Fruit fly (Drosophila melanogaster): ENCODE measurements around the gene CG16743.

CG16743 gene

DNA sequence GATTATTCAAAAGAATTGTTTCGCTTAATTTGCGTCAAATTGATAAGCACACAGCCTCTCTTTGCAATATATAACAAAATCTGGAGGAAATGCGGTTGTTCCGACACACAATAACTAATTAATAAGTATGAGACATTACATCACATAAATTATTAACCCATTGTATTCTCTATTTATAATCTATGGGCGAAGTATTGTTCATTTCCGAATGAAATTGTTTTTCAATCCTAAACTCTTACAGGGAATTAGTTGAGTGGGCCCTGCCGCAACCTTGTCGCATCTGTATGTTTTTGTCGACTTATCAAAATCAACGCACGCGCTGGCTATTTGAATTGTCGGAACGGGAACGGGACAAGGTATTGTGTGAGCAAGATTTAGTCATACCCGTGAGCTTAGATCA, at the start of gene CG16743:
TSS of gene CG16743 (plus strand) at position 57 of the 400 bp plus-strand sequence.
- TF ChIP-seq Ets98B (GFP tag; IDR thresholded peaks at IDR 0.05) = no peak
- TF ChIP-seq CG10348 (GFP tag; IDR thresholded peaks at IDR 0.05) = no peak
- TF ChIP-seq CG15710 (tag; optimal IDR thresholded peaks at IDR 0.05) = no peak
- no peak for TF ChIP-seq Pif1B (GFP tag; optimal IDR thresholded peaks at IDR 0.05)
- TF ChIP-seq CG4496 (GFP tag; IDR thresholded peaks at IDR 0.05) = no peak
- TF ChIP-seq CG8159 (tag; optimal IDR thresholded peaks at IDR 0.05) = no peak
- TF ChIP-seq CG13204 (GFP tag; optimal IDR thresholded peaks at IDR 0.05) = no peak
- TF ChIP-seq CG14655 (GFP tag; optimal IDR thresholded peaks at IDR 0.05) = no peak
- TF ChIP-seq fd96Ca (GFP tag; IDR thresholded peaks at IDR 0.05) = no peak

dm6 chr2L:10936362-10936761, 35.7 kb upstream of the CG16743 start, which contains the start of gene CG14072:
CG14072 (plus strand) TSS chr2L:10936662.
- no peak for TF ChIP-seq Pif1B (GFP tag; optimal IDR thresholded peaks at IDR 0.05)
- no peak for TF ChIP-seq Ets98B (GFP tag; IDR thresholded peaks at IDR 0.05)
- no peak for TF ChIP-seq gl (tag; optimal IDR thresholded peaks at IDR 0.05)
- TF ChIP-seq CG14655 (GFP tag; optimal IDR thresholded peaks at IDR 0.05) = no peak
- TF ChIP-seq Pif1A (GFP tag; optimal IDR thresholded peaks at IDR 0.05) = no peak
- TF ChIP-seq CG10348 (GFP tag; IDR thresholded peaks at IDR 0.05) = no peak
- no peak for TF ChIP-seq CG13204 (GFP tag; optimal IDR thresholded peaks at IDR 0.05)
- no peak for TF ChIP-seq CG32121 (GFP tag; IDR thresholded peaks at IDR 0.05)
- no peak for TF ChIP-seq CG8301 (tag; optimal IDR thresholded peaks at IDR 0.05)
- TF ChIP-seq D1 (tag; optimal IDR thresholded peaks at IDR 0.05) = no peak
- TF ChIP-seq CG34367 (tag; optimal IDR thresholded peaks at IDR 0.05) = no peak
- TF ChIP-seq CG4496 (GFP tag; IDR thresholded peaks at IDR 0.05) = no peak
- no peak for TF ChIP-seq CG17806 (tag; optimal IDR thresholded peaks at IDR 0.05)
- TF ChIP-seq CG15710 (tag; optimal IDR thresholded peaks at IDR 0.05) = no peak
- TF ChIP-seq rn (GFP tag; IDR thresholded peaks at IDR 0.05) = no peak
- no peak for TF ChIP-seq EcR (GFP tag; optimal IDR thresholded peaks at IDR 0.05)
- no peak for TF ChIP-seq fd96Ca (GFP tag; IDR thresholded peaks at IDR 0.05)

dm6 chr2L:10940196-10940595, 31.9 kb upstream of the CG16743 start:
- no peak for TF ChIP-seq Pif1A (GFP tag; optimal IDR thresholded peaks at IDR 0.05)
- no peak for TF ChIP-seq gl (tag; optimal IDR thresholded peaks at IDR 0.05)
- no peak for TF ChIP-seq CG8301 (tag; optimal IDR thresholded peaks at IDR 0.05)
- no peak for TF ChIP-seq Snoo (tag; optimal IDR thresholded peaks at IDR 0.05)
- TF ChIP-seq CG17806 (tag; optimal IDR thresholded peaks at IDR 0.05) = no peak
- TF ChIP-seq CG8159 (tag; optimal IDR thresholded peaks at IDR 0.05) = no peak
- no peak for TF ChIP-seq Ets98B (GFP tag; IDR thresholded peaks at IDR 0.05)
- no peak for TF ChIP-seq CG15710 (tag; optimal IDR thresholded peaks at IDR 0.05)
- no peak for TF ChIP-seq EcR (GFP tag; optimal IDR thresholded peaks at IDR 0.05)
- no peak for TF ChIP-seq rn (GFP tag; IDR thresholded peaks at IDR 0.05)
- TF ChIP-seq CG12605 (GFP tag; IDR thresholded peaks at IDR 0.05) = no peak
- TF ChIP-seq CG13204 (GFP tag; optimal IDR thresholded peaks at IDR 0.05) = no peak
- no peak for TF ChIP-seq CG34367 (tag; optimal IDR thresholded peaks at IDR 0.05)
- TF ChIP-seq CG4496 (GFP tag; IDR thresholded peaks at IDR 0.05) = no peak
- TF ChIP-seq CG9948 (tag; optimal IDR thresholded peaks at IDR 0.05) = no peak
- no peak for TF ChIP-seq CG10348 (GFP tag; IDR thresholded peaks at IDR 0.05)
- TF ChIP-seq fd96Ca (GFP tag; IDR thresholded peaks at IDR 0.05) = no peak

DNA sequence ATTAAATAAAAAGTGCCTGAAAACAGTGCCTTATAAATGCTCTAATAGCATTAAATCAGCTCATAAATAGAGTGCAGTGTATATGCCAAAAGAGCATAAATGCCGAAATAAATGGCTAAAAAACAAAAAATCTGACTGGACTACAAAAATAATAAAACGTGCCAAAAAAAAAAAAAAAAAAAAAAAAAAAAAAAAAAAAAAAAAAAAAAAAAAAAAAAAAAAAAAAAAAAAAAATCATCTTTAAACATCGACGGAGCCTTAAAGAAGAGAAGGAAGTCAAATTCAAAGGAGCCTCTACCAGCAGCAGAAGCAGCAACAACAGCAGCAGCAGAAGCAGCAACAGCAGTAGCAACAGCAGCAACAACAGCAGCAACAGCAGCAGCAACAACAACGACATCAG, 24.3 kb upstream of the CG16743 start:
- TF ChIP-seq CG4496 (GFP tag; IDR thresholded peaks at IDR 0.05) = peak; percentile 54; the same call in 2 of the 3 replicates
- peak; percentile 78 for TF ChIP-seq CG32121 (GFP tag; IDR thresholded peaks at IDR 0.05)

DNA sequence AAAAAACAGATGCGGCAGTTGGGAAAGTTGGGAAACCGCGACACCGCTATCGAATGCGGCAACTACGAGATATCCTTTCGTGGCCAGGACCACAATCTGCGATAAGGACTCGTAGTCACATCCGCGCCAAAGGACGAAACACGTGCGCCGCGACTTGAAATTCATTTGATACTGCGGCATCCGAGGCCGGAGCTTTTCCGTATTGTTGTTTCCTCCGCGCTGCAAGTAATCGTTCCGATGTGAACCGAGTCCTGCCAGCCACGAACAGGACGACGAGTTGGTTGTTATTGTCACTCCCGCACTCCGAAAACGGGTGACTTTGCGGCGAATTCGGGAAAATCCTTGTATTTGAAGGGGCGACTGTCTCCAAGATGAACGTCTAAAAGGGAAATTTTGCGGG, 8.1 kb upstream of the CG16743 start, which contains the start of gene dpr2:
TSS of gene dpr2 (minus strand) at position 175 of the 400 bp plus-strand sequence.
- TF ChIP-seq Pif1B (GFP tag; optimal IDR thresholded peaks at IDR 0.05) (no peak), CG15710 (tag; optimal IDR thresholded peaks at IDR 0.05) (no peak), D1 (tag; optimal IDR thresholded peaks at IDR 0.05) (no peak)

dm6 chr2L:10964493-10964892, 7.6 kb upstream of the CG16743 start:
- TF ChIP-seq CG12605 (GFP tag; IDR thresholded peaks at IDR 0.05) (peak; percentile 66), Pif1A (GFP tag; optimal IDR thresholded peaks at IDR 0.05) (no peak), CG9948 (tag; optimal IDR thresholded peaks at IDR 0.05) (no peak), D1 (tag; optimal IDR thresholded peaks at IDR 0.05) (no peak), Ets98B (GFP tag; IDR thresholded peaks at IDR 0.05) (no peak)

DNA sequence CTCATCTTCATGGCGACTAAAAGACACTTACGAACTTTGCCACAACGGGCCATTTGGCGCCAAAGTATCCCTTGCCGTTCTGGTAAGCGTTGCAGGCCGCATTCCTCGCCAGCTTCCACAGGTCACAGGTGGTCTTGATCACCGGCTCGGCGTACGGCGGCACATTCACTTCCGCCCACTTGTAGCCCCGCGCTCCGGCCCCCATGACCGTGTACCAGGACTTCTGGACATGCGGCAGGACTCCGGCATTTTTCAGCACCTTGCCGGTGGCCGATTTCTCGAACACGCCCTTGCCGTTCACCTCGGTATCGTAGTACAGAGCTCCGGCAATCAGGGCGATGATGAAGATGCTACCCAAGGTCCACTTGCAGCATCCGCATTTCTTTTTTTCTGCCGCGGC, 6.1 kb upstream of the CG16743 start:
- no peak for TF ChIP-seq CG10348 (GFP tag; IDR thresholded peaks at IDR 0.05)
- no peak for TF ChIP-seq CG12605 (GFP tag; IDR thresholded peaks at IDR 0.05)
- no peak for TF ChIP-seq rn (GFP tag; IDR thresholded peaks at IDR 0.05)
- TF ChIP-seq Snoo (tag; optimal IDR thresholded peaks at IDR 0.05) = no peak
- TF ChIP-seq Pif1A (GFP tag; optimal IDR thresholded peaks at IDR 0.05) = no peak
- TF ChIP-seq CG32121 (GFP tag; IDR thresholded peaks at IDR 0.05) = no peak
- no peak for TF ChIP-seq CG4496 (GFP tag; IDR thresholded peaks at IDR 0.05)
- no peak for TF ChIP-seq CG34367 (tag; optimal IDR thresholded peaks at IDR 0.05)
- TF ChIP-seq gl (tag; optimal IDR thresholded peaks at IDR 0.05) = no peak
- TF ChIP-seq Pif1B (GFP tag; optimal IDR thresholded peaks at IDR 0.05) = no peak
- no peak for TF ChIP-seq Ets98B (GFP tag; IDR thresholded peaks at IDR 0.05)
- TF ChIP-seq CG15710 (tag; optimal IDR thresholded peaks at IDR 0.05) = no peak
- no peak for TF ChIP-seq CG9948 (tag; optimal IDR thresholded peaks at IDR 0.05)
- no peak for TF ChIP-seq CG14655 (GFP tag; optimal IDR thresholded peaks at IDR 0.05)
- TF ChIP-seq fd96Ca (GFP tag; IDR thresholded peaks at IDR 0.05) = no peak
- TF ChIP-seq D1 (tag; optimal IDR thresholded peaks at IDR 0.05) = no peak
- TF ChIP-seq CG17806 (tag; optimal IDR thresholded peaks at IDR 0.05) = no peak
- TF ChIP-seq CG8301 (tag; optimal IDR thresholded peaks at IDR 0.05) = no peak
- TF ChIP-seq CG13204 (GFP tag; optimal IDR thresholded peaks at IDR 0.05) = no peak
- no peak for TF ChIP-seq EcR (GFP tag; optimal IDR thresholded peaks at IDR 0.05)

Measured in whole organism, pupa.